Worm (Caenorhabditis elegans) whole organism, young adult: ENCODE results near the gene arrd-6.
A peak's percentile ranks its signal among the peaks of the same experiment; 100 is the strongest.

Source experiments
- B0336.3 ChIP-seq: fragments of 200-800 bp; sonication (Bioruptor generic); IDR thresholded peaks from 2 replicates; pipeline ENCODE4 v1.3.6; 2022; ENCODE audit warnings: missing genetic modification characterization, missing compliant biosample characterization
- F23B12.7 ChIP-seq: sonication (generic microtip); optimal IDR thresholded peaks from 2 replicates; lab custom pipeline; 2017; ENCODE audit warnings: missing genetic modification characterization, mild to moderate bottlenecking, missing compliant biosample characterization, antibody characterized with exemption, moderate library complexity; ENCODE audit not compliant: insufficient read depth
- F55B11.4 ChIP-seq: sonication (generic microtip); optimal IDR thresholded peaks from 2 replicates; lab custom pipeline; 2016; ENCODE audit warnings: missing compliant biosample characterization, missing genetic modification characterization, borderline replicate concordance; ENCODE audit not compliant: insufficient read depth
- K12H6.12 ChIP-seq: fragments of 200-800 bp; sonication (Bioruptor generic); optimal IDR thresholded peaks from 2 replicates; lab custom pipeline; 2018; ENCODE audit warnings: mild to moderate bottlenecking, missing genetic modification characterization, missing compliant biosample characterization
- Y56A3A.18 ChIP-seq: fragments of 200-800 bp; sonication (Bioruptor generic); IDR thresholded peaks from 2 replicates; pipeline ENCODE4 v1.3.6; 2022; ENCODE audit warnings: missing genetic modification reagents, missing genetic modification characterization, missing compliant biosample characterization
- aptf-3 ChIP-seq: fragments of 200-800 bp; sonication (Bioruptor generic); IDR thresholded peaks from 2 replicates; pipeline ENCODE4 v1.3.6; 2022; ENCODE audit warnings: missing genetic modification characterization, missing compliant biosample characterization
- attf-3 ChIP-seq: fragments of 200-800 bp; sonication (Bioruptor generic); conservative IDR thresholded peaks from 2 replicates; pipeline ENCODE4 v1.3.6; 2022; ENCODE audit warnings: missing genetic modification reagents, missing genetic modification characterization, missing compliant biosample characterization
- attf-5 ChIP-seq: fragments of 200-800 bp; sonication (Bioruptor generic); optimal IDR thresholded peaks from 2 replicates; lab custom pipeline; 2018; ENCODE audit warnings: mild to moderate bottlenecking, missing genetic modification characterization, missing compliant biosample characterization
- cebp-1 ChIP-seq, 2 experiments: fragments of 200-800 bp in 1 of 2; sonication (Bioruptor generic) in 1 of 2; sonication (generic microtip) in 1 of 2; IDR thresholded peaks in 1 of 2; optimal IDR thresholded peaks in 1 of 2; 2 replicates each; pipeline versions ENCODE4 v1.3.6 to Lab custom; 2017 to 2022; ENCODE audit warnings: missing compliant biosample characterization in 2 of 2, missing genetic modification characterization in 2 of 2, mild to moderate bottlenecking in 1 of 2, missing genetic modification reagents in 1 of 2, moderate library complexity in 1 of 2
- ceh-27 ChIP-seq: fragments of 200-800 bp; sonication (Bioruptor generic); optimal IDR thresholded peaks from 2 replicates; lab custom pipeline; 2018; ENCODE audit warnings: mild to moderate bottlenecking, missing genetic modification characterization, moderate library complexity, missing compliant biosample characterization
- dox-1 ChIP-seq: fragments of 200-800 bp; sonication (Bioruptor generic); IDR thresholded peaks from 2 replicates; pipeline ENCODE4 v1.3.6; 2022; ENCODE audit warnings: missing genetic modification reagents, missing genetic modification characterization, missing compliant biosample characterization
- dpff-1 ChIP-seq: sonication (generic microtip); optimal IDR thresholded peaks from 2 replicates; lab custom pipeline; 2017; ENCODE audit warnings: mild to moderate bottlenecking, missing genetic modification characterization, missing compliant biosample characterization
- egrh-3 ChIP-seq: fragments of 200-800 bp; sonication (Bioruptor generic); IDR thresholded peaks from 2 replicates; pipeline ENCODE4 v1.3.6; 2022; ENCODE audit warnings: missing genetic modification reagents, missing genetic modification characterization, missing compliant biosample characterization
- ekl-4 ChIP-seq: fragments of 200-800 bp; sonication (Bioruptor generic); IDR thresholded peaks from 2 replicates; pipeline ENCODE4 v1.3.6; 2022; ENCODE audit warnings: missing genetic modification reagents, missing genetic modification characterization, missing compliant biosample characterization
- him-1 ChIP-seq: sonication (generic microtip); optimal IDR thresholded peaks from 2 replicates; lab custom pipeline; 2016; ENCODE audit warnings: missing genotype, missing genetic modification reagents, missing genetic modification characterization, missing compliant biosample characterization
- hlh-26 ChIP-seq: fragments of 200-800 bp; sonication (Bioruptor generic); conservative IDR thresholded peaks from 2 replicates; pipeline ENCODE4 v1.3.6; 2022; ENCODE audit warnings: missing genetic modification reagents, missing genetic modification characterization, missing compliant biosample characterization
- hmg-1.2 ChIP-seq: fragments of 200-800 bp; sonication (Bioruptor generic); IDR thresholded peaks from 2 replicates; pipeline ENCODE4 v1.3.6; 2022; ENCODE audit warnings: missing genetic modification reagents, missing genetic modification characterization, missing compliant biosample characterization
- hsf-1 ChIP-seq: fragments of 200-800 bp; sonication (Bioruptor generic); IDR thresholded peaks from 2 replicates; pipeline ENCODE4 v1.3.6; 2022; ENCODE audit warnings: missing genetic modification reagents, missing genetic modification characterization, missing compliant biosample characterization
- lin-35 ChIP-seq, 3 experiments: fragments of 150-350 bp in 2 of 3; sonication (generic microtip) in 1 of 3; optimal IDR thresholded peaks; 2 replicates each; lab custom pipeline; 2014 to 2018; ENCODE audit warnings: missing biosample characterization in 3 of 3, missing genetic modification characterization in 3 of 3, missing genetic modification reagents in 3 of 3
- lsy-27 ChIP-seq: sonication (generic microtip); optimal IDR thresholded peaks from 2 replicates; lab custom pipeline; 2017; ENCODE audit warnings: missing genetic modification characterization, mild to moderate bottlenecking, missing compliant biosample characterization, antibody characterized with exemption, missing genotype, borderline replicate concordance; ENCODE audit not compliant: insufficient read depth
- mcd-1 ChIP-seq: fragments of 200-800 bp; sonication (Bioruptor generic); IDR thresholded peaks from 2 replicates; pipeline ENCODE4 v1.3.6; 2022; ENCODE audit warnings: missing genetic modification reagents, missing genetic modification characterization, missing compliant biosample characterization
- nfyb-1 ChIP-seq: fragments of 200-800 bp; sonication (Bioruptor generic); IDR thresholded peaks from 2 replicates; pipeline ENCODE4 v1.3.6; 2022; ENCODE audit warnings: missing genetic modification reagents, missing genetic modification characterization, missing compliant biosample characterization
- nhr-80 ChIP-seq: sonication (generic microtip); optimal IDR thresholded peaks from 2 replicates; lab custom pipeline; 2016; ENCODE audit warnings: missing genetic modification characterization, missing compliant biosample characterization
- pha-4 ChIP-seq: fragments of 150-350 bp; sonication (generic microtip); optimal IDR thresholded peaks from 2 replicates; lab custom pipeline; 2014; ENCODE audit warnings: missing biosample characterization, missing genetic modification reagents, missing genetic modification characterization
- snpc-1.1 ChIP-seq: sonication (generic microtip); optimal IDR thresholded peaks from 2 replicates; lab custom pipeline; 2017; ENCODE audit warnings: missing genetic modification characterization, mild to moderate bottlenecking, missing compliant biosample characterization, antibody characterized with exemption, moderate library complexity, missing genotype, missing genetic modification reagents; ENCODE audit not compliant: insufficient read depth
- snpc-4 ChIP-seq, 5 experiments: fragments of 150-350 bp in 1 of 5; sonication (generic microtip) in 4 of 5; optimal IDR thresholded peaks; 2 replicates each; lab custom pipeline; 2014 to 2018; ENCODE audit warnings: missing genetic modification characterization in 5 of 5, missing biosample characterization in 3 of 5, antibody characterized with exemption in 2 of 5, mild to moderate bottlenecking in 2 of 5, missing compliant biosample characterization in 2 of 5, missing genotype in 2 of 5, moderate library complexity in 2 of 5, missing genetic modification reagents in 1 of 5
- somi-1 ChIP-seq: fragments of 200-800 bp; sonication (Bioruptor generic); optimal IDR thresholded peaks from 2 replicates; lab custom pipeline; 2018; ENCODE audit warnings: mild to moderate bottlenecking, missing genetic modification characterization, missing compliant biosample characterization
- tbx-9 ChIP-seq: sonication (generic microtip); optimal IDR thresholded peaks from 2 replicates; lab custom pipeline; 2016; ENCODE audit warnings: borderline replicate concordance, missing genetic modification characterization, inconsistent platforms, missing compliant biosample characterization
- unc-130 ChIP-seq: sonication (generic microtip); optimal IDR thresholded peaks from 2 replicates; lab custom pipeline; 2016; ENCODE audit warnings: missing genetic modification reagents, missing genetic modification characterization, missing compliant biosample characterization
- zfh-2 ChIP-seq: fragments of 200-800 bp; sonication (Bioruptor generic); conservative IDR thresholded peaks from 2 replicates; pipeline ENCODE4 v1.3.6; 2022; ENCODE audit warnings: missing genetic modification reagents, missing genetic modification characterization, missing compliant biosample characterization
- ztf-18 ChIP-seq: sonication (generic microtip); optimal IDR thresholded peaks from 2 replicates; lab custom pipeline; 2016; ENCODE audit warnings: missing genotype, mild to moderate bottlenecking, missing genetic modification characterization, missing compliant biosample characterization
- ztf-3 ChIP-seq: fragments of 200-800 bp; sonication (Bioruptor generic); optimal IDR thresholded peaks from 2 replicates; lab custom pipeline; 2018; ENCODE audit warnings: mild to moderate bottlenecking, missing genetic modification characterization, missing compliant biosample characterization
- ztf-6 ChIP-seq: fragments of 200-800 bp; sonication (Bioruptor generic); IDR thresholded peaks from 2 replicates; pipeline ENCODE4 v1.3.6; 2022; ENCODE audit warnings: missing genetic modification reagents, missing genetic modification characterization, missing compliant biosample characterization

Gene arrd-6

DNA sequence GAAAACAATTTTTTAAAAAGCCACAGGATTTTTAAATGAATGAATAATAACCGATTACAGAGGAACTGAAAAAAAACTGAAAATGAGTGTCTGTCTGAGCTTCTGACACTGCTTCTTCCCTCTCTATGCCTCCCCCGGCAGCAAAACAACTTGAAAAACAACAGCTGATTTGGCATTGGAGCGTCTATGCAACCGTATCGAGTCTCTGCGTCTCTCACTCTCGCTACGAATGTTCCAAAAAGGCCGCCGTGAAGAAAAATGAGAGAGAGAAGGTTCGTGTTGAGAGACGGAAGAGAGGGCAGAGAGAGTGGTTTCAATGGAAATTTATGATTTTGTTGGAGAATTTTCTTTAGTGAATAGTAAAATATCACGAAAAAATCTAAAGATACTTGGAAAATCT is 39.5 kb upstream of the arrd-6 start:
- TF ChIP-seq zfh-2 (GFP tag; lab: Robert Waterston, UW) (peak; percentile 60), F55B11.4 (tag; lab: Kevin White, UChicago) (no peak), ceh-27 (peak; percentile 52), K12H6.12 (tag; lab: Kevin White, UChicago) (peak; percentile 44), dox-1 (GFP tag; lab: Robert Waterston, UW) (peak; percentile 59; the same call in 1 of the 2 replicates), attf-3 (GFP tag; lab: Robert Waterston, UW) (peak; percentile 51; the same call in 1 of the 2 replicates), mcd-1 (GFP tag; lab: Robert Waterston, UW) (peak; percentile 77), nfyb-1 (GFP tag; lab: Robert Waterston, UW) (no peak), cebp-1 (GFP tag; IDR thresholded peaks at IDR 0.05; lab: Robert Waterston, UW) (no peak), cebp-1 (tag; optimal IDR thresholded peaks at IDR 0.05; lab: Kevin White, UChicago) (peak; percentile 47), lin-35 (GFP tag; optimal IDR thresholded peaks at IDR 0.05; lab: Kevin White, UChicago) (peak in 1 of 3 experiments; percentile 59), snpc-4 (GFP tag; optimal IDR thresholded peaks at IDR 0.05; lab: Kevin White, UChicago) (no peak), snpc-4 (tag; optimal IDR thresholded peaks at IDR 0.05; lab: Kevin White, UChicago) (peak in 1 of 4 experiments; percentile 1), attf-5 (peak; percentile 90), hlh-26 (GFP tag; lab: Robert Waterston, UW) (no peak), hmg-1.2 (GFP tag; lab: Robert Waterston, UW) (peak; percentile 61; the same call in 1 of the 2 replicates), pha-4 (tag; lab: Kevin White, UChicago) (no peak), nhr-80 (tag; lab: Kevin White, UChicago) (peak; percentile 68), F23B12.7 (tag; lab: Kevin White, UChicago) (peak; percentile 26)

DNA sequence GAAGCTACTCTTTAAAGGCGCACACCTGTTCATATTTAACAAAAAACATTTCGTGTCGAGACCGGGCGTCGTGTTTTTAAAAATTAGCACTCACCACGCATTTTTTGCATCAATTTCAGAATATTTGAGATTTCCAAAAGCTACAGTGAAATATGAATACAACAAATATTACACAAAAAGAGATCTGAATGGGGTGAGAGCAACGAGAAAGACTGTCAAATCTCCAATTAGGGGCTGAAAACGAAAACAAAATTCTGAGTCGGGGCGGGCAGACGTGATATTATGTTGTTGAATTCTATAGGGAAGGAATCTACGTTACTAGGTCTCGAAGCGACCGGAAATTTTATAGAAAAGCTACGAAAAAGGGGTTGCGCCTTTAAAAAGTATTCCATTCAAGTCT is 38.9 kb upstream of the arrd-6 start, which contains the start of gene C09H10.5:
Gene C09H10.5, minus strand, starts transcription at position 101 of the 400 bp plus-strand sequence.
- no peak for TF ChIP-seq lsy-27 (tag; lab: Kevin White, UChicago)
- no peak for TF ChIP-seq snpc-1.1 (tag; lab: Kevin White, UChicago)
- no peak for TF ChIP-seq F23B12.7 (tag; lab: Kevin White, UChicago)
- no peak for TF ChIP-seq attf-3 (GFP tag; lab: Robert Waterston, UW)
- no peak for TF ChIP-seq ztf-6 (GFP tag; lab: Robert Waterston, UW)
- no peak for TF ChIP-seq pha-4 (tag; lab: Kevin White, UChicago)
- no peak for TF ChIP-seq ztf-18 (tag; lab: Kevin White, UChicago)
- no peak for TF ChIP-seq cebp-1 (GFP tag; IDR thresholded peaks at IDR 0.05; lab: Robert Waterston, UW)
- TF ChIP-seq cebp-1 (tag; optimal IDR thresholded peaks at IDR 0.05; lab: Kevin White, UChicago), result no peak
- TF ChIP-seq B0336.3 (GFP tag; lab: Robert Waterston, UW), result no peak
- no peak for TF ChIP-seq Y56A3A.18
- no peak for TF ChIP-seq ekl-4 (GFP tag; lab: Robert Waterston, UW)
- TF ChIP-seq hsf-1 (GFP tag; lab: Robert Waterston, UW), result no peak
- TF ChIP-seq tbx-9 (tag; lab: Kevin White, UChicago), result no peak
- TF ChIP-seq somi-1 (GFP tag; lab: Kevin White, UChicago), result no peak
- TF ChIP-seq nfyb-1 (GFP tag; lab: Robert Waterston, UW), result no peak
- TF ChIP-seq ztf-3 (GFP tag; lab: Kevin White, UChicago), result no peak
- TF ChIP-seq unc-130 (GFP tag; lab: Kevin White, UChicago), result no peak
- TF ChIP-seq egrh-3, result no peak

DNA sequence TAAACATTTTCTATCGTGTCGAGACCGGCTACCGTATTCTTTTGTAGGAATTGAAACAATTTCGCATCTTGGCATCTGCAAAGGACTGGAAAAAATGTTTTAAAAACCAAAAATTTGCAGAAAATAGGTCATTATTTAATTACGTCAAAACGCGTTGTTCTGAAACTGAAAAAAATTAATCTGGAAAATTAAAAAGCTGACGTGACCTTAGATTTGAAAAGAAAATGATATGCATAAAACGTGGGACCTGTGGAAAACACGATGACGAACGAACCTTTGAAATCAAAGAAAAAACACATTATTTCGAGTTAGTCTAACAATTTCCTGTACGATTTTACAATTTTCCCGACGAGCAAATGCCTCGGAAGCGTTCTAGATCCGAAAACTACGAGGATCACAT is 38.4 kb upstream of the arrd-6 start, which contains the start of gene C09H10.9:
Gene C09H10.9, plus strand, starts transcription at position 301 of the 400 bp plus-strand sequence.
- TF ChIP-seq aptf-3 (no peak), him-1 (tag; lab: Kevin White, UChicago) (no peak), mcd-1 (GFP tag; lab: Robert Waterston, UW) (no peak), dpff-1 (tag; lab: Kevin White, UChicago) (no peak)
